Worm (Caenorhabditis elegans): ENCODE measurements around the gene rexd-1.

The rexd-1 gene

DNA sequence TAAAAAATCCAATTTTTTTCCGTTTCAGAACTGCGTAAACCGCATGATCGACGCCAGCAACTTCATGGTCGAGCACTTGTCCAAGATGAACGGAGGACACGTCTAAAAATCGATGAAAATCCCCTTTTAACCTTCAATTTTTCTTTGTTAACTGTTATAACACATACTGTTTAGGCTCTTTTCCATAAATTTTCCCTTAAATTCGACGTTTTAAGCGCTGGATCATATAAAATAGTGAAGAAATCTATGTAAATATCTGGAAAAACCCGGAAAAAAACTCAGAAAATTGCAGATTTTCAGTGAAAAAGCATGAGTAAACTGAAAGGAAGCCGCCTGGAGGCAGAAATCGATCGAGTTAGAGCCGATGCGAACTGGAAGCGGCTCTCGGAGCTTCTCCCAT lies 25.8 kb downstream of the rexd-1 start, which contains the start of gene ttc-7:
TSS of gene ttc-7 (plus strand) at position 301 of the 400 bp plus-strand sequence.
- TF ChIP-seq die-1 (tag; optimal IDR thresholded peaks at IDR 0.05) (no peak), ceh-58 (GFP tag; IDR thresholded peaks at IDR 0.05) (no peak), aptf-3 (GFP tag; IDR thresholded peaks at IDR 0.05) (no peak), sea-2 (GFP tag; IDR thresholded peaks at IDR 0.05) (no peak), lin-40 (tag; optimal IDR thresholded peaks at IDR 0.05) (no peak)

DNA sequence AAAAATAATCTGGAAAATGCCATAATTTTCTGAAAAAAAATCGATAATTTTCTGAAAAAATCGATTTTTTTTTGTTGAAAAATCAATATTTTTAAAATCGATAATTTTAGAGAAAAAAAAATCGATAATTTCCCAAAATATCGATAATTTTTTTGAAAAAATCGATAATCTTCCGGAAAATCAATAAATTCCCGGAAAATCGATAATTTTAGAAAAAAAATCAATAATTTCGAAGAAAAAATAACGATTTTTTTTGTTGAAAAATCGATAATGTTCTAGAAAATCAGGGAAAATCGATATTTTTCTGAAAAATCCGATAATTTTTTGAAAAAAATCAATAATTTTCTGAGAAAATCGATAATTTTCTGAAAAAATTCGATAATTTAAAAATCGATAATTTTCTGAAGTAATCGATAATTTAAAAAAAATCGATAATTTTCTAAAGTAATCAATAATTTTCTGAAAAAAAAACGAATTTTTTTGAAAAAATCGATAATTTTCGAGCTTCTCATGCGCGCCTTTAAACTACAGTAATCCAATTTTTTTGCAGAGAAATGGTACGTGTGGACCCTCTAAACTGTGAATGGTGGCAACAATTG lies 42.1 kb downstream of the rexd-1 start:
- TF ChIP-seq rpc-1 (optimal IDR thresholded peaks at IDR 0.05) (no peak), rpc-1 (tag; optimal IDR thresholded peaks at IDR 0.05) (no peak), Y79H2A.3 (GFP tag; conservative IDR thresholded peaks at IDR 0.05) (no peak), cebp-1 (GFP tag; IDR thresholded peaks at IDR 0.05) (no peak), cebp-1 (tag; optimal IDR thresholded peaks at IDR 0.05) (no peak), mcd-1 (GFP tag; IDR thresholded peaks at IDR 0.05) (no peak), ceh-100 (GFP tag; IDR thresholded peaks at IDR 0.05) (no peak), Y53G8AR.9 (GFP tag; conservative IDR thresholded peaks at IDR 0.05) (no peak), attf-5 (GFP tag; optimal IDR thresholded peaks at IDR 0.05) (no peak), sea-2 (GFP tag; IDR thresholded peaks at IDR 0.05) (no peak), mxl-1 (tag; optimal IDR thresholded peaks at IDR 0.05) (no peak), repo-1 (tag; optimal IDR thresholded peaks at IDR 0.05) (no peak), snpc-1.1 (tag; optimal IDR thresholded peaks at IDR 0.05; ENCODE audit: insufficient read depth) (no peak), sdz-38 (tag; optimal IDR thresholded peaks at IDR 0.05) (no peak), pha-4 (tag; optimal IDR thresholded peaks at IDR 0.05) (no peak), him-1 (tag; optimal IDR thresholded peaks at IDR 0.05) (no peak), lin-35 (GFP tag; optimal IDR thresholded peaks at IDR 0.05) (no peak)

DNA sequence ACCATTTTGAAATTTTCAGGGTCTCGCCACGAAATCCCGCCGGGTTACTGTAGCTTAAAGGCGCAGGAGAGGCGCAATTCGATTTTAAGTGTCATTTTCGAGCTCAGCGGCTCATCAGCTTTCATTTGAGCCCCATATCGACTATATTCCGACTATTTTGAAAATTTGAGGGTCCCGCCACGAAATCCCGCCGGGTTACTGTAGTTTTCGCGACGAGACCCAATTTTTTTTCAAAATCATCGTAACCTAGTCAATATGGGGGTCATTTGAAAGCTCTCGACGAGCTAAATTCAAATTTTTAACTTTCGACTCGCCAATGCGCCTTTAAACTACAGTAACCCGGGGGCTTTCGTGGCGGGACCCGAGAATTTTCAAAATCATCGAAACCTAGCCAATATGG lies 42.9 kb downstream of the rexd-1 start:
- TF ChIP-seq C06A6.2 (GFP tag; conservative IDR thresholded peaks at IDR 0.05), result no peak
- no peak for TF ChIP-seq madf-8 (GFP tag; conservative IDR thresholded peaks at IDR 0.05)
- 0 out of 2 replicates have a peak, but pooled peaks have one; percentile 8 for TF ChIP-seq hmg-1.2 (GFP tag; IDR thresholded peaks at IDR 0.05)
- no peak for TF ChIP-seq snpc-1.3 (tag; optimal IDR thresholded peaks at IDR 0.05; ENCODE audit: insufficient read depth)
- TF ChIP-seq nhr-90 (tag; optimal IDR thresholded peaks at IDR 0.05), result no peak
- no peak for TF ChIP-seq aptf-2 (GFP tag; conservative IDR thresholded peaks at IDR 0.05)
- no peak for TF ChIP-seq let-526 (GFP tag; IDR thresholded peaks at IDR 0.05)
- TF ChIP-seq unc-62 (GFP tag; optimal IDR thresholded peaks at IDR 0.05), result no peak
- TF ChIP-seq lin-40 (tag; optimal IDR thresholded peaks at IDR 0.05), result no peak
- TF ChIP-seq rpc-1 (optimal IDR thresholded peaks at IDR 0.05), result no peak
- no peak for TF ChIP-seq rpc-1 (tag; optimal IDR thresholded peaks at IDR 0.05)
- TF ChIP-seq ZK185.1 (tag; optimal IDR thresholded peaks at IDR 0.05; ENCODE audit: poor library complexity, severe bottlenecking), result no peak
- TF ChIP-seq F22D6.2 (tag; optimal IDR thresholded peaks at IDR 0.05), result no peak
- TF ChIP-seq ceh-58 (GFP tag; IDR thresholded peaks at IDR 0.05), result no peak
- TF ChIP-seq F55B11.4 (tag; optimal IDR thresholded peaks at IDR 0.05; ENCODE audit: borderline replicate concordance, insufficient read depth), result no peak
- TF ChIP-seq ztf-25 (GFP tag; IDR thresholded peaks at IDR 0.05), result no peak
- TF ChIP-seq die-1 (tag; optimal IDR thresholded peaks at IDR 0.05), result no peak
- TF ChIP-seq xnd-1 (tag; optimal IDR thresholded peaks at IDR 0.05), result no peak
- TF ChIP-seq lin-26 (GFP tag; IDR thresholded peaks at IDR 0.05), result 0 out of 2 replicates have a peak, but pooled peaks have one; percentile 15
- TF ChIP-seq lsl-1 (GFP tag; optimal IDR thresholded peaks at IDR 0.05), result peak; percentile 59
- no peak for TF ChIP-seq cebp-1 (GFP tag; IDR thresholded peaks at IDR 0.05)
- TF ChIP-seq cebp-1 (tag; optimal IDR thresholded peaks at IDR 0.05), result peak; percentile 0
- no peak for TF ChIP-seq madf-10 (tag; optimal IDR thresholded peaks at IDR 0.05)
- TF ChIP-seq F33H1.4 (GFP tag; IDR thresholded peaks at IDR 0.05), result peak; percentile 69
- no peak for TF ChIP-seq hmg-20 (GFP tag; IDR thresholded peaks at IDR 0.05)
- TF ChIP-seq bed-2 (GFP tag; IDR thresholded peaks at IDR 0.05), result no peak
- no peak for TF ChIP-seq T07F8.4 (tag; optimal IDR thresholded peaks at IDR 0.05)
- 0 out of 2 replicates have a peak, but pooled peaks have one; percentile 18 for TF ChIP-seq dox-1 (GFP tag; IDR thresholded peaks at IDR 0.05)
- TF ChIP-seq akir-1 (GFP tag; optimal IDR thresholded peaks at IDR 0.05), result no peak
- TF ChIP-seq pbrm-1 (GFP tag; IDR thresholded peaks at IDR 0.05), result no peak
- no peak for TF ChIP-seq ceh-100 (GFP tag; IDR thresholded peaks at IDR 0.05)

All from whole organism, young adult.